Worm (Caenorhabditis elegans) whole organism, early embryonic: Measurements from ENCODE around the gene fbxa-54.

Experiments
- B0310.2 ChIP-seq: sonication (generic microtip); optimal IDR thresholded peaks from 2 replicates; lab custom pipeline; 2016; ENCODE audit warnings: mild to moderate bottlenecking, missing genetic modification characterization, missing compliant biosample characterization
- F13C5.2 ChIP-seq: sonication (generic microtip); optimal IDR thresholded peaks from 2 replicates; lab custom pipeline; 2017; ENCODE audit warnings: mild to moderate bottlenecking, missing genetic modification characterization, inconsistent platforms, missing compliant biosample characterization
- aly-1 ChIP-seq: sonication (generic microtip); optimal IDR thresholded peaks from 2 replicates; lab custom pipeline; 2016; ENCODE audit warnings: missing genetic modification characterization, missing compliant biosample characterization
- ama-1 ChIP-seq: fragments of 150-350 bp; optimal IDR thresholded peaks from 2 replicates; lab custom pipeline; 2014
- ceh-13 ChIP-seq: fragments of 200-800 bp; sonication (Bioruptor generic); optimal IDR thresholded peaks from 2 replicates; lab custom pipeline; 2018; ENCODE audit warnings: mild to moderate bottlenecking, missing genetic modification characterization, missing compliant biosample characterization
- ceh-36 ChIP-seq: sonication (generic microtip); optimal IDR thresholded peaks from 2 replicates; lab custom pipeline; 2016; ENCODE audit warnings: missing genetic modification characterization, inconsistent platforms, missing compliant biosample characterization
- ets-7 ChIP-seq: sonication (generic microtip); optimal IDR thresholded peaks from 2 replicates; lab custom pipeline; 2016; ENCODE audit warnings: missing genotype, missing genetic modification characterization, missing compliant biosample characterization
- flt-1 ChIP-seq: fragments of 200-800 bp; sonication (Bioruptor generic); IDR thresholded peaks from 2 replicates; pipeline ENCODE4 v1.3.6; 2022; ENCODE audit warnings: missing genetic modification characterization, missing compliant biosample characterization
- hmbx-1 ChIP-seq: sonication (generic microtip); optimal IDR thresholded peaks from 2 replicates; lab custom pipeline; 2016; ENCODE audit warnings: mild to moderate bottlenecking, missing genetic modification characterization, missing compliant biosample characterization
- hmg-4 ChIP-seq: fragments of 200-800 bp; sonication (Bioruptor generic); optimal IDR thresholded peaks from 2 replicates; lab custom pipeline; 2018; ENCODE audit warnings: mild to moderate bottlenecking, missing genetic modification characterization, missing compliant biosample characterization
- hnd-1 ChIP-seq: sonication (generic microtip); optimal IDR thresholded peaks from 2 replicates; lab custom pipeline; 2016; ENCODE audit warnings: missing genetic modification characterization, missing compliant biosample characterization
- pes-1 ChIP-seq: fragments of 200-800 bp; sonication (Bioruptor generic); IDR thresholded peaks from 2 replicates; pipeline ENCODE4 v1.3.6; 2022; ENCODE audit warnings: missing genetic modification reagents, missing genetic modification characterization, missing compliant biosample characterization
- scrt-1 ChIP-seq: fragments of 200-800 bp; sonication (Bioruptor generic); IDR thresholded peaks from 2 replicates; pipeline ENCODE4 v1.3.6; 2022; ENCODE audit warnings: missing genetic modification characterization, missing compliant biosample characterization
- sea-1 ChIP-seq: fragments of 200-800 bp; sonication (Bioruptor generic); conservative IDR thresholded peaks from 2 replicates; pipeline ENCODE4 v1.3.6; 2022; ENCODE audit warnings: missing genetic modification characterization, missing compliant biosample characterization
- tbx-11 ChIP-seq: fragments of 200-800 bp; sonication (Bioruptor generic); IDR thresholded peaks from 2 replicates; pipeline ENCODE4 v1.3.6; 2022; ENCODE audit warnings: missing genetic modification characterization, missing compliant biosample characterization
- tbx-37 ChIP-seq: fragments of 200-800 bp; sonication (Bioruptor generic); conservative IDR thresholded peaks from 2 replicates; pipeline ENCODE4 v1.3.6; 2022; ENCODE audit warnings: missing genetic modification reagents, missing genetic modification characterization, missing compliant biosample characterization
- tra-4 ChIP-seq: sonication (generic microtip); optimal IDR thresholded peaks from 2 replicates; lab custom pipeline; 2017; ENCODE audit warnings: missing genetic modification characterization, missing compliant biosample characterization

Gene fbxa-54

DNA sequence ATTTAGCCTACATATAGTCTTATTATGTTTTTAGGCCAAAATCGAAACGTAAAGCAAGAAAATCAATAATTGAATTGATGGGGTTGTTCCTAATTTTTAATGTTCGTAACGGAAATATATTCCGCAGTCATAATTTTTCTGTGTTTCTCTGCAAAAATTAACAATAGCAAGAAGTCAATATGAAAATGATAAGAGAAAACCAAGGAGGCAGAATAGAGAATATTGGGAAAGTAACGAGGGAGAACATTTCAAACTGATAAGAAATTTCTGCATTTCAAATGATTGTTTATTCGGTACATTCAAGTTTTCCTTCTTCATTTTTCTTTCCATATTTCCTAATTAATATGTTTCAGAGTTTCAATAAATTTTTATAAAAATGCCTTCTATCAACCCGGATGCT, at the start of gene fbxa-54:
TSS of gene fbxa-54 (plus strand) at position 354 of the 400 bp plus-strand sequence.
- no peak for TF ChIP-seq ceh-13
- no peak for TF ChIP-seq tra-4 (tag; lab: Kevin White, UChicago)
- TF ChIP-seq tbx-37 (GFP tag; lab: Robert Waterston, UW) = no peak
- TF ChIP-seq scrt-1 (GFP tag; lab: Robert Waterston, UW) = no peak
- no peak for TF ChIP-seq pes-1
- no peak for TF ChIP-seq hmbx-1 (tag; lab: Kevin White, UChicago)
- TF ChIP-seq flt-1 (GFP tag; lab: Robert Waterston, UW) = no peak
- no peak for TF ChIP-seq ceh-36
- TF ChIP-seq tbx-11 (GFP tag; lab: Robert Waterston, UW) = no peak
- no peak for TF ChIP-seq hmg-4 (GFP tag; lab: Kevin White, UChicago)
- TF ChIP-seq ama-1 = no peak
- TF ChIP-seq aly-1 (tag; lab: Kevin White, UChicago) = no peak
- no peak for TF ChIP-seq hnd-1 (tag; lab: Kevin White, UChicago)
- TF ChIP-seq ets-7 (tag; lab: Kevin White, UChicago) = no peak
- TF ChIP-seq B0310.2 (tag; lab: Kevin White, UChicago) = no peak
- no peak for TF ChIP-seq F13C5.2
- no peak for TF ChIP-seq sea-1 (GFP tag; lab: Robert Waterston, UW)

DNA sequence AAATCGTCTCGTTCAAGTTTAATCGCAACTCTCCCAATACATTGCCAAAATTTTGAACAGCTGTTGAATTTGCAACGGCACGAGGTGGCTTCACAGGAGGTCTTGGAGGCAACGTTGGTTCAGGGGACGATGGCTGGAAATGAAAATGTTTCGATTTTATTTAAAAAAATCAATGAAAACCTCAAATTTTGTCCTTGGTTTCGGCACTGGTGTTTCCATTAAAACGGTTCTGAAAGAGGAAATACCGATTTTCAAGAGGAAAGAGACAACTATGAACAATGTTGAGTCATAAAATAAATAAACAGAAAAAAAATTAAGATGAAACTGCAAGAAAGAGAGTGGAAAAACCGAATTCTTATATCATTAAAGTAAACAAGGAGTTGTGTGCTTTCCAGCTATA, 48.8 kb upstream of the fbxa-54 start, which contains the start of gene F23H11.4:
TSS of gene F23H11.4 (minus strand) at position 229 of the 400 bp plus-strand sequence.
- no peak for TF ChIP-seq hmg-4 (GFP tag; lab: Kevin White, UChicago)
- TF ChIP-seq tbx-37 (GFP tag; lab: Robert Waterston, UW) = no peak
- no peak for TF ChIP-seq ets-7 (tag; lab: Kevin White, UChicago)
- TF ChIP-seq pes-1 = no peak
- no peak for TF ChIP-seq F13C5.2
- no peak for TF ChIP-seq tra-4 (tag; lab: Kevin White, UChicago)
- no peak for TF ChIP-seq ceh-13
- TF ChIP-seq scrt-1 (GFP tag; lab: Robert Waterston, UW) = no peak
- no peak for TF ChIP-seq ceh-36
- no peak for TF ChIP-seq sea-1 (GFP tag; lab: Robert Waterston, UW)
- TF ChIP-seq flt-1 (GFP tag; lab: Robert Waterston, UW) = no peak
- no peak for TF ChIP-seq tbx-11 (GFP tag; lab: Robert Waterston, UW)
- no peak for TF ChIP-seq aly-1 (tag; lab: Kevin White, UChicago)
- TF ChIP-seq ama-1 = no peak

DNA sequence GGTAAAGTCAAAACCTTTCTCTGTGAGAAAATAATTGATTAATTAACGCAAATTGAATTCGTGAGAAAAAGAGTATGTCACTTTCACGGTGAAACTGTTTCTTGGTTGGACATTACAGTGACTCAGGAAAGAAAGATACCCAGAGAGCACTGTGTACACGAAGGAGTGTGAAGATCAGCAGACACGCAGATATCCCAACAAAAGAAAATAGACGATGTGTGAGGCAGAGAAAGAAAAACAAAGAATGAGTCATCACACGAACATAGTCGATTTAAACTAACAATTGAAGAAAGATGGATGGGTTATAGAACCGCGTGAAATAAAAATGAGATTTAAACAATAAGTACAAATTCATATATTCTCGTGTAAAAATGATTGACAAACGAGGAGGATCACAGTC, 48.1 kb upstream of the fbxa-54 start:
- TF ChIP-seq F13C5.2 (no peak), tbx-11 (GFP tag; lab: Robert Waterston, UW) (no peak)

DNA sequence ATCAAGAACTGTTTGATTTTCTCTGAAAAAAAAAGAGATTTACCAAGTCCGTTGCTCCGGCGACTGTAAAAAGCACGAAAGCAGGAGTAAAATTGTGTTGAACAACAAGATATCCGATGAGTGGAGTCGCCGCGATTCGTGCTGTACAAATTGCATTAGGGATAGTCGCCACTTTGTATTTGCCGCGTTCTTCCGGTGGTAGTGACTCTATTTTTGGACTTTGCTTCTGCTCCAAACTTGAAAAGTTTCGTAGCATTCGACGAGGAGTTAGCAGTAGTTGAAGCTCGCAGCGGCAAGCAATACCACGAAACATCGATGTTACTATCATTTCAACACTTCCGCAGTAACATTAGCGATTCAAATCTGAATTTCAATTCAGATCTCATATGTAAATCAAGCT, 46.6 kb upstream of the fbxa-54 start, which contains the start of gene crls-1:
TSS of gene crls-1 (minus strand) at position 363 of the 400 bp plus-strand sequence.
- TF ChIP-seq tra-4 (tag; lab: Kevin White, UChicago) (no peak), tbx-37 (GFP tag; lab: Robert Waterston, UW) (no peak), ama-1 (no peak), ets-7 (tag; lab: Kevin White, UChicago) (no peak), ceh-36 (no peak), pes-1 (no peak), aly-1 (tag; lab: Kevin White, UChicago) (no peak), B0310.2 (tag; lab: Kevin White, UChicago) (no peak), F13C5.2 (no peak), hnd-1 (tag; lab: Kevin White, UChicago) (no peak), tbx-11 (GFP tag; lab: Robert Waterston, UW) (no peak), hmg-4 (GFP tag; lab: Kevin White, UChicago) (no peak), flt-1 (GFP tag; lab: Robert Waterston, UW) (no peak), scrt-1 (GFP tag; lab: Robert Waterston, UW) (no peak), sea-1 (GFP tag; lab: Robert Waterston, UW) (no peak), ceh-13 (no peak)

DNA sequence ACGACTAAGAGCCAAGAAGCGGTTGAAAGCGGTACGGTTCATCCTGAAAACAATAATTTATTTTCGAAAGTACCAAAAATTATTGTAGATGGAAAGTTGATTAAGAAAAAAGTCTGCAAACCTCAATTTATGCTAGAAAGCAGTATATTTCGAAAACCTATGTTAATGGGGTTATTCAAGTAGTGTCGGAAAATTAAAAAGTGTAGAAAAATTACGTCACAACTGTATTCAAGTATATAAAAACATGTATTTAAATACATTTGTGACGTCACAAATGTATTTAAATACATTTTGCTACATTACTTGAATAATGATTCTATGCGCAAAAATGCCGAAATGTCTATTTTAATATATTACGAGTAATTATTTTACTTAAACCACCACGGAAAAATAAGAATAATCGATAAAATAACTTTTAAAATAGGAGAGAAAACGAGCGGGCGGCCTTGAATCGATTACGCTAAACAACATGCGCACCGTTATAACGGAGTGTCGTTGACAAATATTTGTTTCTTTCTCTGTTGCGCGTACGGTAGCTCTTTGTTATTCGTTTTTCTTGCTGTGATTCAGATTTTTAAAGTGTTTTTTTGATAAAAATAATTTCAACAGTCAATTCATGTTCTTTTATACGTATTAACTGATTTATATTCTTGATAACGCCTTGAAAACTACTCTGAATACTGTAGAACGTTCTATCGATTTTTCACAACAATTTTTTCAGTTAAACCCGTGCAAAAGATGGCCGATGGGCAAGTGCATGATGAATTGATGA, 45.4 kb upstream of the fbxa-54 start, which contains the start of the genes F23H11.5 and bra-2:
TSS of gene F23H11.5 (minus strand) at position 51 of the 772 bp plus-strand sequence.
TSS of gene bra-2 (plus strand) at position 722 of the 772 bp plus-strand sequence.
- no peak for TF ChIP-seq B0310.2 (tag; lab: Kevin White, UChicago)
- no peak for TF ChIP-seq ama-1
- no peak for TF ChIP-seq flt-1 (GFP tag; lab: Robert Waterston, UW)
- TF ChIP-seq sea-1 (GFP tag; lab: Robert Waterston, UW) = no peak
- TF ChIP-seq hmbx-1 (tag; lab: Kevin White, UChicago) = no peak

DNA sequence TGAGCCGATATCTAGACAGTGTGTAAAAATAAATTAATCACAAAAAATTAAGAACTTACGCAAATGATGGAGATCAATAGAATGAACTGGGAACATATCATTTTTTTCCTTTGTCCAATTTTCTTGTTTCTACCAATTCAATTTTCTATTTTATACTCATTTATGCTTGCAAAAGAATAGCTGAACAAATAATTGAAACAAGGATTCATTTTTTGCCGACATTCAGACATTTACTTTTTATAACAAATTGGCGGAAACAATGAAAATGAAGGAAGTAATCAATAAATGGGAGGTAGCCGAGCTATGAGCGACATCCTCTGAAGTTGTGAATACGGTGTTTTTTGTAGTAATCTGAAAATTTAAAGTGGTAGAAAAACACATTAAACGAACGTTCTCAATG, 39.2 kb upstream of the fbxa-54 start, which contains the start of gene idpp-13:
TSS of gene idpp-13 (minus strand) at position 101 of the 400 bp plus-strand sequence.
- no peak for TF ChIP-seq aly-1 (tag; lab: Kevin White, UChicago)
- no peak for TF ChIP-seq ceh-36
- TF ChIP-seq ama-1 = no peak
- TF ChIP-seq pes-1 = no peak
- TF ChIP-seq flt-1 (GFP tag; lab: Robert Waterston, UW) = no peak
- no peak for TF ChIP-seq ets-7 (tag; lab: Kevin White, UChicago)
- TF ChIP-seq tbx-37 (GFP tag; lab: Robert Waterston, UW) = no peak
- no peak for TF ChIP-seq scrt-1 (GFP tag; lab: Robert Waterston, UW)
- TF ChIP-seq sea-1 (GFP tag; lab: Robert Waterston, UW) = no peak
- TF ChIP-seq hmbx-1 (tag; lab: Kevin White, UChicago) = no peak
- TF ChIP-seq hnd-1 (tag; lab: Kevin White, UChicago) = no peak
- TF ChIP-seq hmg-4 (GFP tag; lab: Kevin White, UChicago) = no peak
- TF ChIP-seq B0310.2 (tag; lab: Kevin White, UChicago) = no peak
- TF ChIP-seq ceh-13 = no peak
- no peak for TF ChIP-seq F13C5.2
- no peak for TF ChIP-seq tra-4 (tag; lab: Kevin White, UChicago)
- TF ChIP-seq tbx-11 (GFP tag; lab: Robert Waterston, UW) = no peak

DNA sequence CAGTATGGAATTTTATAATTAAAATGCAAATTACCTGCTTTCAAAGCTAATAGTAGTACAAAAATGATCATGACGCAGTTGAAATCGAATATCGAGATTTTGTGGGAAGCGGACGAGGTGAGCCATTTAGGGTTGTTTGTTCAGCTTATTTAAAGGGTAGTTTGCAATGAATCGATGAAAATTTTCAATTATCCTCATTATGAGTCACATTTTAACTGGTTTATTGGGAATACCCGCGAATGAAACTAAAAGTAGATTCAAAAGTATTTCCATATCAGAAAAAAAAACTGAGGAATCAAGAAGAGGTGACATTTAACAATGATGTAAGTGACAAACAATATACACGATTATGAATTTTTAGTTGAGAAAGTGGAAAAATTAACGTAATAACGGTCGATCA, 36.8 kb upstream of the fbxa-54 start, which contains the start of gene F23H11.7:
TSS of gene F23H11.7 (minus strand) at position 101 of the 400 bp plus-strand sequence.
- TF ChIP-seq hmg-4 (GFP tag; lab: Kevin White, UChicago) (no peak), ceh-36 (no peak), B0310.2 (tag; lab: Kevin White, UChicago) (no peak), tbx-37 (GFP tag; lab: Robert Waterston, UW) (no peak)
